Worm (Caenorhabditis elegans) whole organism, early embryonic: ENCODE measurements around the gene K02E11.3.

Experiments used
- B0310.2 ChIP-seq: sonication (generic microtip); optimal IDR thresholded peaks from 2 replicates; lab custom pipeline; 2016; ENCODE audit warnings: mild to moderate bottlenecking, missing genetic modification characterization, missing compliant biosample characterization
- F13C5.2 ChIP-seq: sonication (generic microtip); optimal IDR thresholded peaks from 2 replicates; lab custom pipeline; 2017; ENCODE audit warnings: mild to moderate bottlenecking, missing genetic modification characterization, inconsistent platforms, missing compliant biosample characterization
- aly-1 ChIP-seq: sonication (generic microtip); optimal IDR thresholded peaks from 2 replicates; lab custom pipeline; 2016; ENCODE audit warnings: missing genetic modification characterization, missing compliant biosample characterization
- ama-1 ChIP-seq: fragments of 150-350 bp; optimal IDR thresholded peaks from 2 replicates; lab custom pipeline; 2014
- ceh-13 ChIP-seq: fragments of 200-800 bp; sonication (Bioruptor generic); optimal IDR thresholded peaks from 2 replicates; lab custom pipeline; 2018; ENCODE audit warnings: mild to moderate bottlenecking, missing genetic modification characterization, missing compliant biosample characterization
- ceh-36 ChIP-seq: sonication (generic microtip); optimal IDR thresholded peaks from 2 replicates; lab custom pipeline; 2016; ENCODE audit warnings: missing genetic modification characterization, inconsistent platforms, missing compliant biosample characterization
- ets-7 ChIP-seq: sonication (generic microtip); optimal IDR thresholded peaks from 2 replicates; lab custom pipeline; 2016; ENCODE audit warnings: missing genotype, missing genetic modification characterization, missing compliant biosample characterization
- flt-1 ChIP-seq: fragments of 200-800 bp; sonication (Bioruptor generic); IDR thresholded peaks from 2 replicates; pipeline ENCODE4 v1.3.6; 2022; ENCODE audit warnings: missing genetic modification characterization, missing compliant biosample characterization
- hmbx-1 ChIP-seq: sonication (generic microtip); optimal IDR thresholded peaks from 2 replicates; lab custom pipeline; 2016; ENCODE audit warnings: mild to moderate bottlenecking, missing genetic modification characterization, missing compliant biosample characterization
- hmg-4 ChIP-seq: fragments of 200-800 bp; sonication (Bioruptor generic); optimal IDR thresholded peaks from 2 replicates; lab custom pipeline; 2018; ENCODE audit warnings: mild to moderate bottlenecking, missing genetic modification characterization, missing compliant biosample characterization
- hnd-1 ChIP-seq: sonication (generic microtip); optimal IDR thresholded peaks from 2 replicates; lab custom pipeline; 2016; ENCODE audit warnings: missing genetic modification characterization, missing compliant biosample characterization
- pes-1 ChIP-seq: fragments of 200-800 bp; sonication (Bioruptor generic); IDR thresholded peaks from 2 replicates; pipeline ENCODE4 v1.3.6; 2022; ENCODE audit warnings: missing genetic modification reagents, missing genetic modification characterization, missing compliant biosample characterization
- scrt-1 ChIP-seq: fragments of 200-800 bp; sonication (Bioruptor generic); IDR thresholded peaks from 2 replicates; pipeline ENCODE4 v1.3.6; 2022; ENCODE audit warnings: missing genetic modification characterization, missing compliant biosample characterization
- sea-1 ChIP-seq: fragments of 200-800 bp; sonication (Bioruptor generic); conservative IDR thresholded peaks from 2 replicates; pipeline ENCODE4 v1.3.6; 2022; ENCODE audit warnings: missing genetic modification characterization, missing compliant biosample characterization
- tbx-11 ChIP-seq: fragments of 200-800 bp; sonication (Bioruptor generic); IDR thresholded peaks from 2 replicates; pipeline ENCODE4 v1.3.6; 2022; ENCODE audit warnings: missing genetic modification characterization, missing compliant biosample characterization
- tbx-37 ChIP-seq: fragments of 200-800 bp; sonication (Bioruptor generic); conservative IDR thresholded peaks from 2 replicates; pipeline ENCODE4 v1.3.6; 2022; ENCODE audit warnings: missing genetic modification reagents, missing genetic modification characterization, missing compliant biosample characterization
- tra-4 ChIP-seq: sonication (generic microtip); optimal IDR thresholded peaks from 2 replicates; lab custom pipeline; 2017; ENCODE audit warnings: missing genetic modification characterization, missing compliant biosample characterization

K02E11.3 gene

ce11 chrV:14246761-14247160 lies at the start of gene K02E11.3:
K02E11.3 (minus strand) TSS chrV:14246861.
- TF ChIP-seq B0310.2 (no peak), hnd-1 (tag; lab: Kevin White, UChicago) (no peak), F13C5.2 (tag; lab: Kevin White, UChicago) (no peak), ama-1 (lab: Kevin White, UChicago) (no peak), ets-7 (no peak), aly-1 (no peak), pes-1 (no peak), flt-1 (GFP tag; lab: Robert Waterston, UW) (no peak), hmg-4 (GFP tag; lab: Kevin White, UChicago) (no peak), tra-4 (no peak), scrt-1 (no peak)

- TF ChIP-seq tbx-11 (no peak), scrt-1 (no peak), tbx-37 (no peak), hnd-1 (tag; lab: Kevin White, UChicago) (no peak), ceh-13 (GFP tag; lab: Kevin White, UChicago) (no peak), hmbx-1 (tag; lab: Kevin White, UChicago) (no peak), F13C5.2 (tag; lab: Kevin White, UChicago) (no peak), pes-1 (no peak), sea-1 (GFP tag; lab: Robert Waterston, UW) (no peak), aly-1 (no peak), B0310.2 (no peak), ama-1 (lab: Kevin White, UChicago) (no peak), flt-1 (GFP tag; lab: Robert Waterston, UW) (no peak), ets-7 (no peak), tra-4 (no peak), ceh-36 (tag; lab: Kevin White, UChicago) (no peak), hmg-4 (GFP tag; lab: Kevin White, UChicago) (no peak)
Observed at ce11 chrV:14294396-14294795, 47.7 kb upstream of the K02E11.3 start, which contains the start of gene F14D7.9. F14D7.9 (plus strand) TSS chrV:14294696.

ce11 chrV:14293667-14294194 lies 47.1 kb upstream of the K02E11.3 start, which contains the start of gene F14D7.2:
F14D7.2 (minus strand) TSS chrV:14293717.
- TF ChIP-seq ceh-13 (GFP tag; lab: Kevin White, UChicago) (no peak), sea-1 (GFP tag; lab: Robert Waterston, UW) (no peak), ceh-36 (tag; lab: Kevin White, UChicago) (no peak), tbx-11 (no peak), hmbx-1 (tag; lab: Kevin White, UChicago) (no peak), F13C5.2 (tag; lab: Kevin White, UChicago) (no peak), ets-7 (no peak), pes-1 (no peak), B0310.2 (no peak), ama-1 (lab: Kevin White, UChicago) (no peak)

- no peak for TF ChIP-seq hmg-4 (GFP tag; lab: Kevin White, UChicago)
Observed at ce11 chrV:14290636-14291035, 44.0 kb upstream of the K02E11.3 start, which contains the start of gene F14D7.18. F14D7.18 (minus strand) TSS chrV:14290736.

ce11 chrV:14289363-14289762 lies 42.7 kb upstream of the K02E11.3 start, which contains the start of gene F14D7.1:
F14D7.1 (minus strand) TSS chrV:14289463.
- TF ChIP-seq ets-7: no peak
- no peak for TF ChIP-seq ceh-36 (tag; lab: Kevin White, UChicago)
- no peak for TF ChIP-seq tbx-11
- no peak for TF ChIP-seq B0310.2

- no peak for TF ChIP-seq flt-1 (GFP tag; lab: Robert Waterston, UW)
- TF ChIP-seq hmbx-1 (tag; lab: Kevin White, UChicago): no peak
- TF ChIP-seq scrt-1: no peak
- no peak for TF ChIP-seq hmg-4 (GFP tag; lab: Kevin White, UChicago)
- no peak for TF ChIP-seq hnd-1 (tag; lab: Kevin White, UChicago)
- TF ChIP-seq ceh-36 (tag; lab: Kevin White, UChicago): no peak
- no peak for TF ChIP-seq B0310.2
- no peak for TF ChIP-seq aly-1
- TF ChIP-seq tra-4: no peak
- TF ChIP-seq ets-7: no peak
- TF ChIP-seq tbx-37: no peak
- no peak for TF ChIP-seq ceh-13 (GFP tag; lab: Kevin White, UChicago)
- no peak for TF ChIP-seq sea-1 (GFP tag; lab: Robert Waterston, UW)
- no peak for TF ChIP-seq ama-1 (lab: Kevin White, UChicago)
- TF ChIP-seq pes-1: no peak
Observed at ce11 chrV:14285803-14286202, 39.1 kb upstream of the K02E11.3 start, which contains the start of gene F40G12.11. F40G12.11 (plus strand) TSS chrV:14286171.

ce11 chrV:14283241-14283640 lies 36.6 kb upstream of the K02E11.3 start, which contains the start of gene F40G12.10:
F40G12.10 (plus strand) TSS chrV:14283541.
- TF ChIP-seq F13C5.2 (tag; lab: Kevin White, UChicago) (no peak), tbx-11 (no peak), ceh-13 (GFP tag; lab: Kevin White, UChicago) (no peak), hmbx-1 (tag; lab: Kevin White, UChicago) (no peak), B0310.2 (no peak), aly-1 (no peak), sea-1 (GFP tag; lab: Robert Waterston, UW) (no peak), hmg-4 (GFP tag; lab: Kevin White, UChicago) (no peak), ceh-36 (tag; lab: Kevin White, UChicago) (no peak), hnd-1 (tag; lab: Kevin White, UChicago) (no peak), flt-1 (GFP tag; lab: Robert Waterston, UW) (no peak), scrt-1 (no peak), ets-7 (no peak), tbx-37 (no peak), tra-4 (no peak), pes-1 (no peak), ama-1 (lab: Kevin White, UChicago) (no peak)

ce11 chrV:14282222-14282709 lies 35.6 kb upstream of the K02E11.3 start, which contains the start of the genes srt-74 and F40G12.9:
srt-74 (minus strand) TSS chrV:14282322.
F40G12.9 (plus strand) TSS chrV:14282659.
- TF ChIP-seq hnd-1 (tag; lab: Kevin White, UChicago) (no peak), hmg-4 (GFP tag; lab: Kevin White, UChicago) (no peak), ceh-13 (GFP tag; lab: Kevin White, UChicago) (no peak), B0310.2 (no peak), tbx-37 (no peak), ama-1 (lab: Kevin White, UChicago) (no peak), aly-1 (no peak), flt-1 (GFP tag; lab: Robert Waterston, UW) (no peak), tbx-11 (no peak), pes-1 (no peak), scrt-1 (no peak), F13C5.2 (tag; lab: Kevin White, UChicago) (no peak), ceh-36 (tag; lab: Kevin White, UChicago) (no peak), hmbx-1 (tag; lab: Kevin White, UChicago) (no peak), ets-7 (no peak)
